Worm (Caenorhabditis elegans): ENCODE results near the gene ZK632.4.

The ZK632.4 gene

ce11 chrIII:9802045-9802444 lies 5.2 kb downstream of the ZK632.4 start (continued):
- TF ChIP-seq ceh-91 (GFP tag; IDR thresholded peaks at IDR 0.05) (no peak), unc-62 (GFP tag; optimal IDR thresholded peaks at IDR 0.05) (no peak), hmg-1.2 (GFP tag; IDR thresholded peaks at IDR 0.05) (no peak), ccch-3 (GFP tag; optimal IDR thresholded peaks at IDR 0.05) (no peak), mes-4 (tag; optimal IDR thresholded peaks at IDR 0.05) (no peak), F22D6.2 (tag; optimal IDR thresholded peaks at IDR 0.05) (no peak), him-1 (tag; optimal IDR thresholded peaks at IDR 0.05) (peak; percentile 73), bed-1 (GFP tag; IDR thresholded peaks at IDR 0.05) (no peak), dox-1 (GFP tag; IDR thresholded peaks at IDR 0.05) (0 out of 2 replicates have a peak, but pooled peaks have one; percentile 29), hrde-1 (tag; optimal IDR thresholded peaks at IDR 0.05; ENCODE audit: borderline replicate concordance) (peak; percentile 2), chd-7 (tag; optimal IDR thresholded peaks at IDR 0.05) (no peak), sptf-2 (GFP tag; optimal IDR thresholded peaks at IDR 0.05) (no peak), zim-3 (tag; optimal IDR thresholded peaks at IDR 0.05) (no peak), B0035.1 (tag; optimal IDR thresholded peaks at IDR 0.05) (no peak)

- TF ChIP-seq lin-54 (GFP tag; optimal IDR thresholded peaks at IDR 0.05) (peak; percentile 26), hrde-1 (tag; optimal IDR thresholded peaks at IDR 0.05; ENCODE audit: borderline replicate concordance) (peak; percentile 16), hsf-1 (GFP tag; IDR thresholded peaks at IDR 0.05) (peak; percentile 27; the same call in 1 of the 2 replicates), madf-6 (GFP tag; IDR thresholded peaks at IDR 0.05) (peak; percentile 44; the same call in 1 of the 2 replicates), ama-1 (optimal IDR thresholded peaks at IDR 0.05) (no peak), ama-1 (GFP tag; optimal IDR thresholded peaks at IDR 0.05) (peak in 1 of 2 experiments; percentile 0), nhr-27 (tag; optimal IDR thresholded peaks at IDR 0.05) (no peak), D2030.7 (GFP tag; IDR thresholded peaks at IDR 0.05) (0 out of 2 replicates have a peak, but pooled peaks have one; percentile 8), mcd-1 (GFP tag; IDR thresholded peaks at IDR 0.05) (no peak), fkh-3 (tag; optimal IDR thresholded peaks at IDR 0.05) (no peak), C06A6.2 (GFP tag; conservative IDR thresholded peaks at IDR 0.05) (no peak), F49E8.2 (tag; optimal IDR thresholded peaks at IDR 0.05; ENCODE audit: insufficient read depth) (peak; percentile 3), snpc-3.4 (tag; optimal IDR thresholded peaks at IDR 0.05) (peak; percentile 24), lsl-1 (GFP tag; optimal IDR thresholded peaks at IDR 0.05) (peak; percentile 49)
Observed at ce11 chrIII:9798478-9799157, 8.6 kb downstream of the ZK632.4 start, which contains the start of gene ZK632.2. ZK632.2 (plus strand) TSS chrIII:9799107.

ce11 chrIII:9796448-9796847 lies 10.8 kb downstream of the ZK632.4 start, which contains the start of gene srxa-10:
srxa-10 (minus strand) TSS chrIII:9796548.
- TF ChIP-seq aptf-2 (GFP tag; conservative IDR thresholded peaks at IDR 0.05): no peak
- TF ChIP-seq tbp1 (GFP tag; optimal IDR thresholded peaks at IDR 0.05): no peak

- no peak for TF ChIP-seq ceh-100 (GFP tag; IDR thresholded peaks at IDR 0.05)
- TF ChIP-seq ama-1 (optimal IDR thresholded peaks at IDR 0.05): no peak
- TF ChIP-seq ama-1 (GFP tag; optimal IDR thresholded peaks at IDR 0.05): no peak
- peak; percentile 81 for TF ChIP-seq xnd-1 (tag; optimal IDR thresholded peaks at IDR 0.05)
- no peak for TF ChIP-seq cebp-1 (GFP tag; IDR thresholded peaks at IDR 0.05)
- no peak for TF ChIP-seq cebp-1 (tag; optimal IDR thresholded peaks at IDR 0.05)
- TF ChIP-seq tbp1 (GFP tag; optimal IDR thresholded peaks at IDR 0.05): no peak
- no peak for TF ChIP-seq F57C9.4 (tag; optimal IDR thresholded peaks at IDR 0.05)
- no peak for TF ChIP-seq zfh-2 (GFP tag; conservative IDR thresholded peaks at IDR 0.05)
- TF ChIP-seq attf-5 (GFP tag; optimal IDR thresholded peaks at IDR 0.05): peak; percentile 0
- no peak for TF ChIP-seq cebp-2 (GFP tag; IDR thresholded peaks at IDR 0.05)
- no peak for TF ChIP-seq snpc-1.3 (tag; optimal IDR thresholded peaks at IDR 0.05; ENCODE audit: insufficient read depth)
- TF ChIP-seq madf-8 (GFP tag; conservative IDR thresholded peaks at IDR 0.05): peak; percentile 91
- TF ChIP-seq him-1 (tag; optimal IDR thresholded peaks at IDR 0.05): peak; percentile 52
- peak; percentile 87 for TF ChIP-seq efl-1 (GFP tag; optimal IDR thresholded peaks at IDR 0.05)
- peak; percentile 80 for TF ChIP-seq lin-54 (GFP tag; optimal IDR thresholded peaks at IDR 0.05)
- no peak for TF ChIP-seq T26A5.8 (tag; optimal IDR thresholded peaks at IDR 0.05)
- no peak for TF ChIP-seq ceh-79 (tag; optimal IDR thresholded peaks at IDR 0.05)
Observed at ce11 chrIII:9793592-9794417, 13.4 kb downstream of the ZK632.4 start, which contains the start of the genes R10E11.9 and mcm-6. R10E11.9 (minus strand) TSS chrIII:9793642. mcm-6 (plus strand) TSS chrIII:9794367.

Data from whole organism, young adult.